Fruit fly (Drosophila melanogaster) whole organism, prepupa: ENCODE measurements around the gene CG13252.
A peak's percentile ranks its signal among the peaks of the same experiment; 100 is the strongest.

Source experiments
- CG10631 ChIP-seq: fragments of 200-800 bp; sonication (Bioruptor generic); optimal IDR thresholded peaks from 2 replicates; lab custom pipeline; 2016; ENCODE audit warnings: missing biosample characterization, missing genetic modification characterization
- CG10669 ChIP-seq: fragments of 200-800 bp; sonication (Bioruptor generic); optimal IDR thresholded peaks from 3 replicates; lab custom pipeline; 2018; ENCODE audit warnings: missing biosample characterization, mild to moderate bottlenecking, missing genetic modification characterization, moderate library complexity
- CG11762 ChIP-seq: fragments of 200-800 bp; sonication (Bioruptor generic); optimal IDR thresholded peaks from 3 replicates; lab custom pipeline; 2016; ENCODE audit warnings: missing biosample characterization, missing genetic modification characterization; ENCODE audit not compliant: insufficient read depth
- CG11902 ChIP-seq: fragments of 200-800 bp; sonication (Bioruptor generic); optimal IDR thresholded peaks from 3 replicates; lab custom pipeline; 2016; ENCODE audit warnings: missing biosample characterization, missing genetic modification characterization
- CG15336 ChIP-seq: fragments of 200-800 bp; sonication (Bioruptor generic); IDR thresholded peaks from 2 replicates; pipeline ENCODE4 v1.3.6; 2022; ENCODE audit warnings: missing biosample characterization, missing genetic modification characterization
- CG31627 ChIP-seq: fragments of 200-800 bp; sonication (Bioruptor generic); optimal IDR thresholded peaks from 3 replicates; lab custom pipeline; 2016; ENCODE audit warnings: missing biosample characterization, missing genetic modification characterization
- CG6163 ChIP-seq: fragments of 200-800 bp; sonication (Bioruptor generic); IDR thresholded peaks from 3 replicates; pipeline ENCODE4 v1.3.6; 2022; ENCODE audit warnings: missing biosample characterization, missing genetic modification characterization
- CG6276 ChIP-seq: fragments of 200-800 bp; sonication (Bioruptor generic); optimal IDR thresholded peaks from 2 replicates; lab custom pipeline; 2017; ENCODE audit warnings: missing biosample characterization, mild to moderate bottlenecking, missing genetic modification characterization
- CG6792 ChIP-seq: fragments of 200-800 bp; sonication (Bioruptor generic); optimal IDR thresholded peaks from 3 replicates; lab custom pipeline; 2016; ENCODE audit warnings: missing biosample characterization, missing genetic modification characterization
- CG6854 ChIP-seq: fragments of 200-800 bp; sonication (Bioruptor generic); optimal IDR thresholded peaks from 2 replicates; lab custom pipeline; 2017; ENCODE audit warnings: missing biosample characterization, mild to moderate bottlenecking, missing genetic modification characterization
- CG8119 ChIP-seq: fragments of 200-800 bp; sonication (Bioruptor generic); IDR thresholded peaks from 3 replicates; pipeline ENCODE4 v1.3.6; 2022; ENCODE audit warnings: missing biosample characterization, missing genetic modification characterization
- CG8319 ChIP-seq: fragments of 200-800 bp; sonication (Bioruptor generic); optimal IDR thresholded peaks from 3 replicates; lab custom pipeline; 2016; ENCODE audit warnings: missing biosample characterization, missing genetic modification characterization
- Eip75B ChIP-seq: fragments of 200-800 bp; sonication (Bioruptor generic); optimal IDR thresholded peaks from 3 replicates; lab custom pipeline; 2016; ENCODE audit warnings: missing biosample characterization, missing genetic modification characterization
- Eip78C ChIP-seq: fragments of 200-800 bp; sonication (Bioruptor generic); peaks from one replicate; lab custom pipeline; 2016; ENCODE audit warnings: missing biosample characterization, missing genetic modification characterization
- Eip93F ChIP-seq: fragments of 200-800 bp; sonication (Bioruptor generic); optimal IDR thresholded peaks from 2 replicates; lab custom pipeline; 2016; ENCODE audit warnings: missing biosample characterization, mild to moderate bottlenecking, missing genetic modification characterization
- Ets21C ChIP-seq: fragments of 200-800 bp; sonication (Bioruptor generic); optimal IDR thresholded peaks from 3 replicates; lab custom pipeline; 2016; ENCODE audit warnings: missing biosample characterization, missing genetic modification characterization
- Gug ChIP-seq: fragments of 200-800 bp; sonication (Bioruptor generic); IDR thresholded peaks from 2 replicates; pipeline ENCODE4 v1.3.6; 2022; ENCODE audit warnings: missing biosample characterization, missing genetic modification characterization
- Hr38 ChIP-seq: sonication (Bioruptor generic); optimal IDR thresholded peaks from 2 replicates; lab custom pipeline; 2016; ENCODE audit warnings: missing biosample characterization, missing genetic modification characterization
- Hr4 ChIP-seq: fragments of 200-800 bp; sonication (Bioruptor generic); optimal IDR thresholded peaks from 3 replicates; lab custom pipeline; 2016; ENCODE audit warnings: missing biosample characterization, missing genetic modification characterization
- Lpt ChIP-seq: fragments of 200-800 bp; sonication (Bioruptor generic); optimal IDR thresholded peaks from 3 replicates; lab custom pipeline; 2016; ENCODE audit warnings: missing biosample characterization, missing genetic modification characterization
- OdsH ChIP-seq: fragments of 200-800 bp; sonication (Bioruptor generic); optimal IDR thresholded peaks from 3 replicates; lab custom pipeline; 2016; ENCODE audit warnings: missing biosample characterization, missing genetic modification characterization
- Smox ChIP-seq: fragments of 200-800 bp; sonication (Bioruptor generic); optimal IDR thresholded peaks from 3 replicates; lab custom pipeline; 2016; ENCODE audit warnings: missing biosample characterization, missing genetic modification characterization
- Sox102F ChIP-seq: fragments of 200-800 bp; sonication (Bioruptor generic); optimal IDR thresholded peaks from 2 replicates; lab custom pipeline; 2016; ENCODE audit warnings: missing biosample characterization, mild to moderate bottlenecking, missing genetic modification characterization
- achi ChIP-seq: fragments of 200-800 bp; sonication (Bioruptor generic); optimal IDR thresholded peaks from 3 replicates; lab custom pipeline; 2016; ENCODE audit warnings: missing biosample characterization, missing genetic modification characterization
- acj6 ChIP-seq: fragments of 200-800 bp; sonication (Bioruptor generic); optimal IDR thresholded peaks from 3 replicates; lab custom pipeline; 2016; ENCODE audit warnings: missing biosample characterization, missing genetic modification characterization
- cyc ChIP-seq: fragments of 200-800 bp; sonication (Bioruptor generic); optimal IDR thresholded peaks from 3 replicates; lab custom pipeline; 2016; ENCODE audit warnings: missing biosample characterization, missing genetic modification characterization
- dac ChIP-seq: fragments of 200-800 bp; sonication (Bioruptor generic); optimal IDR thresholded peaks from 2 replicates; lab custom pipeline; 2017; ENCODE audit warnings: missing biosample characterization, mild to moderate bottlenecking, missing genetic modification characterization
- esn ChIP-seq: fragments of 200-800 bp; sonication (Bioruptor generic); optimal IDR thresholded peaks from 2 replicates; lab custom pipeline; 2016; ENCODE audit warnings: missing biosample characterization, mild to moderate bottlenecking, missing genetic modification characterization, moderate library complexity
- fd59A ChIP-seq: fragments of 200-800 bp; sonication (Bioruptor generic); optimal IDR thresholded peaks from 2 replicates; lab custom pipeline; 2017; ENCODE audit warnings: missing biosample characterization, mild to moderate bottlenecking, missing genetic modification characterization, missing genetic modification reagents
- fd85E ChIP-seq: fragments of 200-800 bp; sonication (Bioruptor generic); optimal IDR thresholded peaks from 3 replicates; lab custom pipeline; 2016; ENCODE audit warnings: missing biosample characterization, missing genetic modification characterization
- fkh ChIP-seq: fragments of 200-800 bp; sonication (Bioruptor generic); optimal IDR thresholded peaks from 3 replicates; lab custom pipeline; 2017; ENCODE audit warnings: missing biosample characterization, mild to moderate bottlenecking, missing genetic modification characterization, moderate library complexity
- pdm3 ChIP-seq: fragments of 200-800 bp; sonication (Bioruptor generic); optimal IDR thresholded peaks from 3 replicates; lab custom pipeline; 2016; ENCODE audit warnings: missing biosample characterization, missing genetic modification characterization
- salr ChIP-seq, 2 experiments: fragments of 200-800 bp; sonication (Bioruptor generic); optimal IDR thresholded peaks; 3 replicates each; lab custom pipeline; 2016 to 2018; ENCODE audit warnings: missing biosample characterization in 2 of 2, missing genetic modification characterization in 2 of 2, mild to moderate bottlenecking in 1 of 2
- spab ChIP-seq: fragments of 200-800 bp; sonication (Bioruptor generic); optimal IDR thresholded peaks from 2 replicates; lab custom pipeline; 2017; ENCODE audit warnings: missing biosample characterization, mild to moderate bottlenecking, missing genetic modification characterization, missing genetic modification reagents
- ss ChIP-seq, 2 experiments: fragments of 200-800 bp; sonication (Bioruptor generic); optimal IDR thresholded peaks; 2 replicates in 1 of 2; 3 replicates in 1 of 2; lab custom pipeline; 2017 to 2018; ENCODE audit warnings: mild to moderate bottlenecking in 2 of 2, missing biosample characterization in 2 of 2, missing genetic modification characterization in 2 of 2, moderate library complexity in 1 of 2

Gene CG13252

dm6 chr3L:20690857-20691645, 39.3 kb upstream of the CG13252 start:
- TF ChIP-seq CG6792: no peak
- no peak for TF ChIP-seq Eip93F
- no peak for TF ChIP-seq CG11902 (GFP tag; lab: Kevin White, UChicago)
- TF ChIP-seq salr (GFP tag; optimal IDR thresholded peaks at IDR 0.05; lab: Kevin White, UChicago): no peak
- no peak for TF ChIP-seq CG15336 (GFP tag; lab: Robert Waterston, UW)
- no peak for TF ChIP-seq pdm3 (GFP tag; lab: Kevin White, UChicago)
- TF ChIP-seq CG6276 (GFP tag; lab: Kevin White, UChicago): no peak
- no peak for TF ChIP-seq fkh (GFP tag; lab: Kevin White, UChicago)
- no peak for TF ChIP-seq CG10631 (GFP tag; lab: Kevin White, UChicago)
- TF ChIP-seq Smox: no peak
- no peak for TF ChIP-seq CG8119
- TF ChIP-seq fd85E: no peak
- TF ChIP-seq Hr4 (GFP tag; lab: Kevin White, UChicago): no peak
- no peak for TF ChIP-seq Ets21C (GFP tag; lab: Kevin White, UChicago)
- no peak for TF ChIP-seq fd59A (GFP tag; lab: Kevin White, UChicago)
- TF ChIP-seq CG6163 (GFP tag; lab: Robert Waterston, UW): no peak
- no peak for TF ChIP-seq CG10669 (GFP tag; lab: Kevin White, UChicago)
- no peak for TF ChIP-seq CG11762 (GFP tag; lab: Kevin White, UChicago)
- no peak for TF ChIP-seq achi (GFP tag; lab: Kevin White, UChicago)
- no peak for TF ChIP-seq Eip75B (GFP tag; lab: Kevin White, UChicago)

DNA sequence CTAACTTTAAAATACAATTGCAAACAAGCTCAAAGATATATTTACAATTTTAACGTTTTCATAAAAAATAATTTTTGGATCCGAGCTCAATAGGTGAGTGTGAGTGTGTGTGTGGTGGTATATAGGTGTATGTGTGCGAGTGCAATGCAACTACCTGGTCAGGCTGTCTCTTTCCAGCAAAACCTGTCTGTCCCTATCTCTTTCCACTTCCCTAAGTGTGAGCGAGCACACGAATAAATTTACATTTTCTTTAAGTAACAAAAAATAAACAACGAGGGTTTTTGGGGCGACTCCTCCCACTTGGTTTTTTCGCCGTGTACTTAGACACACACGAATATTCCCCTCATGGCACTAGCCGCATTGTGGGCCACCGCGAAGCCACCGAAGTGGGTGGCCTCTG, 37.9 kb upstream of the CG13252 start:
- TF ChIP-seq CG31627 (GFP tag; lab: Kevin White, UChicago) (no peak), esn (GFP tag; lab: Kevin White, UChicago) (no peak), Smox (no peak), OdsH (GFP tag; lab: Kevin White, UChicago) (no peak), cyc (GFP tag; lab: Kevin White, UChicago) (no peak), ss (GFP tag; optimal IDR thresholded peaks at IDR 0.05; lab: Kevin White, UChicago) (no peak), Hr38 (GFP tag; lab: Kevin White, UChicago) (no peak), Eip78C (peak; percentile 36), dac (GFP tag; lab: Kevin White, UChicago) (no peak), Gug (no peak), fkh (GFP tag; lab: Kevin White, UChicago) (peak; percentile 22)

DNA sequence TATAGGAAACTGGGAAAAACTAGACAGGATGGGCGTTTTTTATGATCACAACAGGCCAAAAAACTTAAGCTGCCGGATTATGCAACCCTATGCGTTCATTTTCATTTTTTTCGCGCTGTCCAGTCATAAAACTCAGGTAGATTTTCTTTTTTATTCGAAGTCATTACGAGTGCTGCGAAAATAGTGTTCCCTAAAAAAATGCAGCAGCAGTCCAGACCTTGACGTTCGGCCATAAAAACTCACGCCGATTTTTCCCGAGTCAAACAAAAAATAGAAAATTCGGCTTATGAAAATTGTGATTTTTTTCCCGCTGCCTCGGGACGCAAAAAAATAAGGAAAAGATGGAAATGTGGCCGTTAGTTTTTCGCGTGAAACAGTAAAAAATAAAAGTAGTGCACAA, 35.8 kb upstream of the CG13252 start:
- TF ChIP-seq CG8119 (no peak), acj6 (GFP tag; lab: Kevin White, UChicago) (no peak), CG10631 (GFP tag; lab: Kevin White, UChicago) (no peak), CG6854 (GFP tag; lab: Kevin White, UChicago) (no peak), fd59A (GFP tag; lab: Kevin White, UChicago) (no peak), salr (GFP tag; optimal IDR thresholded peaks at IDR 0.05; lab: Kevin White, UChicago) (no peak), CG6276 (GFP tag; lab: Kevin White, UChicago) (no peak), Ets21C (GFP tag; lab: Kevin White, UChicago) (no peak), Eip93F (no peak), fkh (GFP tag; lab: Kevin White, UChicago) (no peak), CG6163 (GFP tag; lab: Robert Waterston, UW) (no peak), ss (GFP tag; optimal IDR thresholded peaks at IDR 0.05; lab: Kevin White, UChicago) (no peak), CG6792 (no peak), CG15336 (GFP tag; lab: Robert Waterston, UW) (no peak), CG8319 (GFP tag; lab: Kevin White, UChicago) (no peak), Lpt (GFP tag; lab: Kevin White, UChicago) (no peak), spab (GFP tag; lab: Kevin White, UChicago) (no peak), cyc (GFP tag; lab: Kevin White, UChicago) (no peak), Sox102F (GFP tag; lab: Kevin White, UChicago) (no peak), Gug (no peak)
